Worm (Caenorhabditis elegans) whole organism, midembryonic: ENCODE results near the gene lect-2.

Experiments used
- T22C8.4 ChIP-seq: fragments of 200-800 bp; sonication (Bioruptor generic); IDR thresholded peaks from 2 replicates; pipeline ENCODE4 v1.3.6; 2022; ENCODE audit warnings: missing genetic modification characterization, missing compliant biosample characterization
- cog-1 ChIP-seq: sonication (generic microtip); optimal IDR thresholded peaks from 2 replicates; lab custom pipeline; 2016; ENCODE audit warnings: missing genetic modification characterization, missing compliant biosample characterization
- flt-1 ChIP-seq: fragments of 200-800 bp; sonication (Bioruptor generic); IDR thresholded peaks from 2 replicates; pipeline ENCODE4 v1.3.6; 2022; ENCODE audit warnings: missing genetic modification characterization, missing compliant biosample characterization
- klf-2 ChIP-seq: fragments of 200-800 bp; sonication (Bioruptor generic); conservative IDR thresholded peaks from 2 replicates; pipeline ENCODE4 v1.3.6; 2022; ENCODE audit warnings: missing genetic modification reagents, missing genetic modification characterization, missing compliant biosample characterization
- med-1 ChIP-seq: sonication (generic microtip); optimal IDR thresholded peaks from 2 replicates; lab custom pipeline; 2017; ENCODE audit warnings: missing genetic modification characterization, mild to moderate bottlenecking, missing compliant biosample characterization, antibody characterized with exemption, missing genetic modification reagents; ENCODE audit not compliant: insufficient read depth
- ref-1 ChIP-seq: fragments of 200-800 bp; sonication (Bioruptor generic); conservative IDR thresholded peaks from 2 replicates; pipeline ENCODE4 v1.3.6; 2022; ENCODE audit warnings: missing genetic modification reagents, missing genetic modification characterization, missing compliant biosample characterization
- tab-1 ChIP-seq: fragments of 200-800 bp; sonication (Bioruptor generic); IDR thresholded peaks from 2 replicates; pipeline ENCODE4 v1.3.6; 2022; ENCODE audit warnings: missing genetic modification characterization, missing compliant biosample characterization
- ztf-23 ChIP-seq: fragments of 200-800 bp; sonication (Bioruptor generic); IDR thresholded peaks from 2 replicates; pipeline ENCODE4 v1.3.6; 2022; ENCODE audit warnings: missing genetic modification reagents, missing genetic modification characterization, missing compliant biosample characterization
- ztf-29 ChIP-seq: fragments of 200-800 bp; sonication (Bioruptor generic); IDR thresholded peaks from 2 replicates; pipeline ENCODE4 v1.3.6; 2022; ENCODE audit warnings: missing genetic modification reagents, missing genetic modification characterization, missing compliant biosample characterization

Gene lect-2

ce11 chrII:5829940-5830424, 39.5 kb downstream of the lect-2 start, which contains the start of gene col-74:
TSS of gene col-74 (plus strand) at chrII:5830374.
- no peak for TF ChIP-seq cog-1

- TF ChIP-seq tab-1 (GFP tag; lab: Robert Waterston, UW) (no peak), klf-2 (GFP tag; lab: Robert Waterston, UW) (no peak), ref-1 (GFP tag; lab: Robert Waterston, UW) (no peak), med-1 (GFP tag; lab: Kevin White, UChicago) (no peak), flt-1 (GFP tag; lab: Robert Waterston, UW) (no peak), ztf-23 (GFP tag; lab: Robert Waterston, UW) (no peak), T22C8.4 (GFP tag; lab: Robert Waterston, UW) (no peak), cog-1 (no peak), ztf-29 (no peak)
Observed at ce11 chrII:5831373-5831772, 40.9 kb downstream of the lect-2 start.

- TF ChIP-seq tab-1 (GFP tag; lab: Robert Waterston, UW) (no peak), T22C8.4 (GFP tag; lab: Robert Waterston, UW) (no peak), ref-1 (GFP tag; lab: Robert Waterston, UW) (no peak), cog-1 (no peak), ztf-23 (GFP tag; lab: Robert Waterston, UW) (no peak), ztf-29 (no peak), klf-2 (GFP tag; lab: Robert Waterston, UW) (no peak), med-1 (GFP tag; lab: Kevin White, UChicago) (no peak), flt-1 (GFP tag; lab: Robert Waterston, UW) (no peak)
Observed at ce11 chrII:5833136-5833535, 42.6 kb downstream of the lect-2 start, which contains the start of gene gtap-1. TSS of gene gtap-1 (minus strand) at chrII:5833236.

ce11 chrII:5835146-5835545, 44.6 kb downstream of the lect-2 start:
- TF ChIP-seq cog-1 (no peak), med-1 (GFP tag; lab: Kevin White, UChicago) (no peak), T22C8.4 (GFP tag; lab: Robert Waterston, UW) (no peak), flt-1 (GFP tag; lab: Robert Waterston, UW) (no peak), ztf-29 (no peak), klf-2 (GFP tag; lab: Robert Waterston, UW) (no peak), ref-1 (GFP tag; lab: Robert Waterston, UW) (no peak), tab-1 (GFP tag; lab: Robert Waterston, UW) (no peak), ztf-23 (GFP tag; lab: Robert Waterston, UW) (no peak)

- 0 out of 2 replicates have a peak, but pooled peaks have one; percentile 14 for TF ChIP-seq klf-2 (GFP tag; lab: Robert Waterston, UW)
- TF ChIP-seq cog-1: peak; percentile 83
- TF ChIP-seq ztf-23 (GFP tag; lab: Robert Waterston, UW): peak; percentile 79; the same call in 1 of the 2 replicates
- no peak for TF ChIP-seq med-1 (GFP tag; lab: Kevin White, UChicago)
Observed at ce11 chrII:5836153-5836719, 45.7 kb downstream of the lect-2 start, which contains the start of gene fzo-1. TSS of gene fzo-1 (minus strand) at chrII:5836203.

ce11 chrII:5838453-5838852, 47.9 kb downstream of the lect-2 start, which contains the start of gene ZK1248.15:
TSS of gene ZK1248.15 (minus strand) at chrII:5838553.
- TF ChIP-seq T22C8.4 (GFP tag; lab: Robert Waterston, UW) (no peak), ztf-29 (no peak), ref-1 (GFP tag; lab: Robert Waterston, UW) (no peak), flt-1 (GFP tag; lab: Robert Waterston, UW) (no peak), cog-1 (no peak), tab-1 (GFP tag; lab: Robert Waterston, UW) (no peak), ztf-23 (GFP tag; lab: Robert Waterston, UW) (no peak), med-1 (GFP tag; lab: Kevin White, UChicago) (no peak), klf-2 (GFP tag; lab: Robert Waterston, UW) (no peak)

- TF ChIP-seq klf-2 (GFP tag; lab: Robert Waterston, UW): no peak
- TF ChIP-seq med-1 (GFP tag; lab: Kevin White, UChicago): no peak
- no peak for TF ChIP-seq flt-1 (GFP tag; lab: Robert Waterston, UW)
- no peak for TF ChIP-seq ztf-23 (GFP tag; lab: Robert Waterston, UW)
- no peak for TF ChIP-seq T22C8.4 (GFP tag; lab: Robert Waterston, UW)
- no peak for TF ChIP-seq tab-1 (GFP tag; lab: Robert Waterston, UW)
- TF ChIP-seq ztf-29: no peak
- TF ChIP-seq cog-1: no peak
- TF ChIP-seq ref-1 (GFP tag; lab: Robert Waterston, UW): no peak
Observed at ce11 chrII:5839227-5839626, 48.7 kb downstream of the lect-2 start, which contains the start of gene ZK1248.19. TSS of gene ZK1248.19 (minus strand) at chrII:5839414.

ce11 chrII:5841053-5841547, 50.6 kb downstream of the lect-2 start, which contains the start of gene lec-5:
TSS of gene lec-5 (minus strand) at chrII:5841103.
- TF ChIP-seq klf-2 (GFP tag; lab: Robert Waterston, UW): no peak
- no peak for TF ChIP-seq cog-1
- TF ChIP-seq T22C8.4 (GFP tag; lab: Robert Waterston, UW): no peak
- TF ChIP-seq ztf-29: no peak
- no peak for TF ChIP-seq flt-1 (GFP tag; lab: Robert Waterston, UW)
- no peak for TF ChIP-seq ztf-23 (GFP tag; lab: Robert Waterston, UW)
- TF ChIP-seq med-1 (GFP tag; lab: Kevin White, UChicago): no peak
- TF ChIP-seq ref-1 (GFP tag; lab: Robert Waterston, UW): no peak
- TF ChIP-seq tab-1 (GFP tag; lab: Robert Waterston, UW): no peak

- no peak for TF ChIP-seq ztf-29
- no peak for TF ChIP-seq ztf-23 (GFP tag; lab: Robert Waterston, UW)
- TF ChIP-seq tab-1 (GFP tag; lab: Robert Waterston, UW): no peak
- TF ChIP-seq T22C8.4 (GFP tag; lab: Robert Waterston, UW): no peak
- TF ChIP-seq med-1 (GFP tag; lab: Kevin White, UChicago): no peak
- TF ChIP-seq cog-1: no peak
- no peak for TF ChIP-seq flt-1 (GFP tag; lab: Robert Waterston, UW)
- TF ChIP-seq klf-2 (GFP tag; lab: Robert Waterston, UW): no peak
- no peak for TF ChIP-seq ref-1 (GFP tag; lab: Robert Waterston, UW)
Observed at ce11 chrII:5841866-5842265, 51.3 kb downstream of the lect-2 start, which contains the start of gene nep-25. TSS of gene nep-25 (plus strand) at chrII:5842240.
